Fruit fly (Drosophila melanogaster): ENCODE data around the gene CG3288.

dm6 chr3L:20868995-20869394 is 33.0 kb downstream of the CG3288 start:
- no peak for TF ChIP-seq CHES-1-like (GFP tag; optimal IDR thresholded peaks at IDR 0.05)
- no peak for TF ChIP-seq vnd (GFP tag; IDR thresholded peaks at IDR 0.05; ENCODE audit: partially characterized antibody)
